Worm (Caenorhabditis elegans) whole organism, mixed stage, embryonic: ENCODE measurements around the gene rsp-3.

Source experiments
- M03D4.4 ChIP-seq: sonication (generic microtip); optimal IDR thresholded peaks from 2 replicates; lab custom pipeline; 2017; ENCODE audit warnings: mild to moderate bottlenecking, missing genetic modification characterization, missing compliant biosample characterization
- bed-3 ChIP-seq: fragments of 200-800 bp; sonication (Bioruptor generic); optimal IDR thresholded peaks from 3 replicates; lab custom pipeline; 2018; ENCODE audit warnings: mild to moderate bottlenecking, missing genetic modification characterization, moderate library complexity, missing compliant biosample characterization
- blmp-1 ChIP-seq: fragments of 150-350 bp; optimal IDR thresholded peaks from 2 replicates; lab custom pipeline; 2014; ENCODE audit warnings: missing biosample characterization, missing genetic modification characterization
- ceh-39 ChIP-seq: fragments of 150-350 bp; optimal IDR thresholded peaks from 2 replicates; lab custom pipeline; 2014; ENCODE audit warnings: missing biosample characterization, missing genetic modification characterization
- ceh-43 ChIP-seq: fragments of 200-800 bp; sonication (Bioruptor generic); optimal IDR thresholded peaks from 2 replicates; lab custom pipeline; 2018; ENCODE audit warnings: mild to moderate bottlenecking, missing genetic modification characterization, moderate library complexity, missing compliant biosample characterization
- ceh-83 ChIP-seq: fragments of 200-800 bp; sonication (Bioruptor generic); optimal IDR thresholded peaks from 2 replicates; lab custom pipeline; 2018; ENCODE audit warnings: mild to moderate bottlenecking, missing genetic modification characterization, missing compliant biosample characterization
- ces-1 ChIP-seq: fragments of 150-350 bp; optimal IDR thresholded peaks from 2 replicates; lab custom pipeline; 2014; ENCODE audit warnings: missing biosample characterization, missing genetic modification reagents, missing genetic modification characterization
- cnd-1 ChIP-seq: fragments of 200-800 bp; sonication (Bioruptor generic); optimal IDR thresholded peaks from 2 replicates; lab custom pipeline; 2018; ENCODE audit warnings: mild to moderate bottlenecking, missing genetic modification characterization, missing compliant biosample characterization
- drap-1 ChIP-seq: fragments of 200-800 bp; sonication (Bioruptor generic); optimal IDR thresholded peaks from 3 replicates; lab custom pipeline; 2018; ENCODE audit warnings: mild to moderate bottlenecking, missing genetic modification characterization, missing compliant biosample characterization
- elt-1 ChIP-seq: sonication (generic microtip); optimal IDR thresholded peaks from 2 replicates; lab custom pipeline; 2017; ENCODE audit warnings: missing genetic modification characterization, mild to moderate bottlenecking, missing compliant biosample characterization, antibody characterized with exemption, moderate library complexity, borderline replicate concordance; ENCODE audit not compliant: insufficient read depth
- elt-3 ChIP-seq: fragments of 150-350 bp; optimal IDR thresholded peaks from 2 replicates; lab custom pipeline; 2014; ENCODE audit warnings: missing biosample characterization, missing genetic modification characterization
- flh-1 ChIP-seq: fragments of 200-800 bp; sonication (Bioruptor generic); optimal IDR thresholded peaks from 2 replicates; lab custom pipeline; 2018; ENCODE audit warnings: mild to moderate bottlenecking, missing genetic modification characterization, moderate library complexity, missing compliant biosample characterization
- ham-2 ChIP-seq: fragments of 200-800 bp; sonication (Bioruptor generic); optimal IDR thresholded peaks from 2 replicates; lab custom pipeline; 2018; ENCODE audit warnings: mild to moderate bottlenecking, missing genetic modification characterization, missing compliant biosample characterization
- hlh-1 ChIP-seq: fragments of 150-350 bp; optimal IDR thresholded peaks from 2 replicates; lab custom pipeline; 2014; ENCODE audit warnings: missing biosample characterization, missing genetic modification reagents, missing genetic modification characterization
- lin-13 ChIP-seq: fragments of 150-350 bp; optimal IDR thresholded peaks from 2 replicates; lab custom pipeline; 2014; ENCODE audit warnings: missing biosample characterization, missing genetic modification characterization
- lin-32 ChIP-seq: fragments of 200-800 bp; sonication (Bioruptor generic); optimal IDR thresholded peaks from 2 replicates; lab custom pipeline; 2018; ENCODE audit warnings: mild to moderate bottlenecking, missing genetic modification characterization, missing compliant biosample characterization
- lsy-2 ChIP-seq: fragments of 150-350 bp; optimal IDR thresholded peaks from 2 replicates; lab custom pipeline; 2014; ENCODE audit warnings: missing biosample characterization, missing genetic modification characterization
- mab-5 ChIP-seq: fragments of 150-350 bp; optimal IDR thresholded peaks from 2 replicates; lab custom pipeline; 2014; ENCODE audit warnings: missing biosample characterization, missing genetic modification characterization
- mep-1 ChIP-seq: fragments of 150-350 bp; optimal IDR thresholded peaks from 2 replicates; lab custom pipeline; 2017; ENCODE audit warnings: missing biosample characterization, missing genetic modification reagents, missing genetic modification characterization, inconsistent platforms
- mls-2 ChIP-seq: sonication (generic microtip); optimal IDR thresholded peaks from 2 replicates; lab custom pipeline; 2016; ENCODE audit warnings: mild to moderate bottlenecking, missing genetic modification characterization, moderate library complexity, missing compliant biosample characterization
- nhr-12 ChIP-seq: fragments of 150-350 bp; optimal IDR thresholded peaks from 2 replicates; lab custom pipeline; 2014; ENCODE audit warnings: missing biosample characterization, missing genetic modification characterization
- nhr-2 ChIP-seq: fragments of 150-350 bp; optimal IDR thresholded peaks from 2 replicates; lab custom pipeline; 2014; ENCODE audit warnings: missing biosample characterization, missing genetic modification characterization
- nhr-237 ChIP-seq: fragments of 150-350 bp; optimal IDR thresholded peaks from 2 replicates; lab custom pipeline; 2014; ENCODE audit warnings: missing biosample characterization, missing genetic modification characterization
- nhr-28 ChIP-seq: fragments of 150-350 bp; optimal IDR thresholded peaks from 2 replicates; lab custom pipeline; 2014; ENCODE audit warnings: missing biosample characterization, missing genetic modification characterization
- nhr-76 ChIP-seq: sonication (generic microtip); optimal IDR thresholded peaks from 2 replicates; lab custom pipeline; 2017; ENCODE audit warnings: missing biosample characterization, missing genetic modification characterization
- pha-4 ChIP-seq: fragments of 150-350 bp; optimal IDR thresholded peaks from 2 replicates; lab custom pipeline; 2018; ENCODE audit warnings: missing biosample characterization, missing genetic modification reagents, missing genetic modification characterization
- sem-2 ChIP-seq: fragments of 200-800 bp; sonication (Bioruptor generic); optimal IDR thresholded peaks from 2 replicates; lab custom pipeline; 2018; ENCODE audit warnings: mild to moderate bottlenecking, missing genetic modification characterization, missing compliant biosample characterization
- snpc-4 ChIP-seq: fragments of 150-350 bp; optimal IDR thresholded peaks from 2 replicates; lab custom pipeline; 2014; ENCODE audit warnings: missing biosample characterization, missing genetic modification characterization
- sptf-1 ChIP-seq: sonication (generic microtip); optimal IDR thresholded peaks from 2 replicates; lab custom pipeline; 2017; ENCODE audit warnings: mild to moderate bottlenecking, missing genetic modification characterization, moderate library complexity, missing compliant biosample characterization
- tbx-8 ChIP-seq: fragments of 200-800 bp; sonication (Bioruptor generic); optimal IDR thresholded peaks from 2 replicates; lab custom pipeline; 2018; ENCODE audit warnings: mild to moderate bottlenecking, missing genetic modification characterization, moderate library complexity, missing compliant biosample characterization
- unc-120 ChIP-seq: sonication (generic microtip); optimal IDR thresholded peaks from 2 replicates; lab custom pipeline; 2017; ENCODE audit warnings: missing genetic modification characterization, missing compliant biosample characterization; ENCODE audit not compliant: poor library complexity, severe bottlenecking
- unc-39 ChIP-seq: fragments of 150-350 bp; optimal IDR thresholded peaks from 2 replicates; lab custom pipeline; 2014; ENCODE audit warnings: missing biosample characterization, missing genetic modification characterization
- unc-62 ChIP-seq: fragments of 150-350 bp; optimal IDR thresholded peaks from 2 replicates; lab custom pipeline; 2014; ENCODE audit warnings: missing biosample characterization, missing genetic modification reagents, missing genetic modification characterization
- zip-8 ChIP-seq: fragments of 150-350 bp; optimal IDR thresholded peaks from 2 replicates; lab custom pipeline; 2014; ENCODE audit warnings: missing biosample characterization, missing genetic modification characterization
- ztf-11 ChIP-seq: fragments of 150-350 bp; optimal IDR thresholded peaks from 2 replicates; lab custom pipeline; 2014; ENCODE audit warnings: missing biosample characterization, missing genetic modification characterization

The rsp-3 gene

DNA sequence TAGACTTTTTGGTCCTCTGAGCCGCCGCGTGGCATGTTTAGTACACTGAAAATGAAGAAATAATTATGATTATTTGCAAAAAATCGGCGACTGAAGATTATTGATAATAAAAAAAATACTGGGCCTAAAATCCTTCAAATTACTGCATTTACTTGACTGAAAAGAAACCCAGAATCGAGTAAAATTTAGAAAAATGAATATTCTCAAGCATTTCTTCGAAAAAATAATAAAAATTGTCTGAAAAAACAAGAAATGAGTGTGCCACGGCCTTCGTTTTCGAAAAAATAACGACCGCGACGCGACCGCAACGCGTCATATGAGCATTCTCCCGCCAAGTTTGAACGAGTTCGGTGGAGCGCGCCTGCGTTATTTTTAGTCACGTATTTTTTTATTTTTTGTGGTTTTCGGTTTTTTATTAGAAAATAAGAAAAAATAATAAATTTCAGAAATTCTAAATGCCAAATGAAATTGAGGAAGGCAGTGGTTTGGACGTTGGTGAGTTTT lies at the start of gene rsp-3, which contains the start of gene spin-4:
TSS of gene rsp-3 (minus strand) at position 51 of the 504 bp plus-strand sequence.
TSS of gene spin-4 (plus strand) at position 447 of the 504 bp plus-strand sequence.
- TF ChIP-seq drap-1 (no peak), lsy-2 (tag; lab: Kevin White, UChicago) (peak; percentile 80), mep-1 (tag; lab: Kevin White, UChicago) (peak; percentile 92), unc-62 (GFP tag; lab: Kevin White, UChicago) (no peak), ceh-39 (tag; lab: Kevin White, UChicago) (peak; percentile 89), nhr-12 (tag; lab: Kevin White, UChicago) (no peak), mls-2 (tag; lab: Kevin White, UChicago) (no peak), nhr-237 (tag; lab: Kevin White, UChicago) (peak; percentile 93), flh-1 (GFP tag; lab: Kevin White, UChicago) (no peak), tbx-8 (GFP tag; lab: Kevin White, UChicago) (no peak), ces-1 (GFP tag; lab: Kevin White, UChicago) (peak; percentile 72), sptf-1 (tag; lab: Kevin White, UChicago) (peak; percentile 31), mab-5 (peak; percentile 73), ztf-11 (tag; lab: Kevin White, UChicago) (no peak), elt-3 (tag; lab: Kevin White, UChicago) (no peak), pha-4 (tag; lab: Kevin White, UChicago) (peak; percentile 48), nhr-76 (tag; lab: Kevin White, UChicago) (no peak), ceh-83 (GFP tag; lab: Kevin White, UChicago) (no peak), M03D4.4 (tag; lab: Kevin White, UChicago) (no peak), unc-39 (tag; lab: Kevin White, UChicago) (no peak), snpc-4 (tag; lab: Kevin White, UChicago) (no peak), ham-2 (GFP tag; lab: Kevin White, UChicago) (no peak), cnd-1 (tag; lab: Kevin White, UChicago) (no peak), lin-32 (GFP tag; lab: Kevin White, UChicago) (no peak), ceh-43 (GFP tag; lab: Kevin White, UChicago) (no peak), hlh-1 (tag; lab: Kevin White, UChicago) (peak; percentile 5), bed-3 (GFP tag; lab: Kevin White, UChicago) (no peak), zip-8 (tag; lab: Kevin White, UChicago) (no peak), nhr-2 (tag; lab: Kevin White, UChicago) (no peak), sem-2 (GFP tag; lab: Kevin White, UChicago) (no peak), lin-13 (peak; percentile 84), unc-120 (no peak), blmp-1 (peak; percentile 32), elt-1 (tag; lab: Kevin White, UChicago) (no peak), nhr-28 (no peak)
- TF ChIP-seq, all 35 proteins: peak for 11

DNA sequence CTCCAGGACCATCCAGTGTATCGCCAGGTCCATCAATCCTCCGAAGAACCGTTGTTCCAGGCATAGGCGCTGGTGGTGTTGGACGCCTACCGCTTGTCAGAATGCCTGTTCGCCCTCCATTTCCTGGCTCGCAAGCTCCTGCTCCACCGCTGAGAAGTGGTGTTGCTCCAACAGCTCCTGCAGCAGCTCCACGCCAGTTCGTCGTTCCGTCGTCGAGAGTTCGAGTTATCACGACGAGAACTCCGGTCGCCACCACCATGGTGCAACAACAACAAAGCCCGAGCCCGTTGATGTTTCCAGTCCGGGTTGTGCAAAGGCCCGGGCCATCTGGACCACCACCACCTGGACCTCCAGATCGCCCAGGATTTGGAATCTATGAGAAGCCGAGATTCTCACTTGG lies 40.4 kb upstream of the rsp-3 start:
- TF ChIP-seq lin-32 (GFP tag; lab: Kevin White, UChicago) (no peak), ceh-43 (GFP tag; lab: Kevin White, UChicago) (no peak), ceh-83 (GFP tag; lab: Kevin White, UChicago) (no peak), mep-1 (tag; lab: Kevin White, UChicago) (no peak), cnd-1 (tag; lab: Kevin White, UChicago) (no peak), nhr-76 (tag; lab: Kevin White, UChicago) (no peak), blmp-1 (no peak), nhr-2 (tag; lab: Kevin White, UChicago) (no peak), nhr-237 (tag; lab: Kevin White, UChicago) (no peak), zip-8 (tag; lab: Kevin White, UChicago) (no peak), ceh-39 (tag; lab: Kevin White, UChicago) (no peak), bed-3 (GFP tag; lab: Kevin White, UChicago) (no peak), unc-120 (no peak), sptf-1 (tag; lab: Kevin White, UChicago) (no peak)

DNA sequence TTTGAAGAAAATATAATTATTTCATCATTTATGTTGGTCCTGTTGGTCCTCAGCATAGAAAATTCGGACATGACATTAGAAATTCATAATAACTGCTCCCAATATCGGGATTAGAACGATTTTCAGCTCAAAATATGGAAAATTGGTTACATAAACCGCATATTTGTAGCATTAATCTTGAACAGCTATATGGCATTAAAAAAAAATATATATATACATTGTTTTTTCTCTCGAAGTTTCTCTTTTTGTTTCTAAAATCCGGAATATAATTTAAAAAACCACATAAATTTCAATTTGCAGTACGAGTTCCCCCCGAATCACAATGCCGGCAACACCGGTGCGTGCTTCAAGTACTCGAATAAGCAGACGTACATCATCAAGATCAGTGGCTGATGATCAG lies 26.5 kb upstream of the rsp-3 start, which contains the start of gene ssl-1:
TSS of gene ssl-1 (plus strand) at position 301 of the 400 bp plus-strand sequence.
- TF ChIP-seq lin-13: no peak
- no peak for TF ChIP-seq cnd-1 (tag; lab: Kevin White, UChicago)
- no peak for TF ChIP-seq zip-8 (tag; lab: Kevin White, UChicago)
- TF ChIP-seq drap-1: no peak
- no peak for TF ChIP-seq nhr-237 (tag; lab: Kevin White, UChicago)
- no peak for TF ChIP-seq M03D4.4 (tag; lab: Kevin White, UChicago)
- no peak for TF ChIP-seq mls-2 (tag; lab: Kevin White, UChicago)
- no peak for TF ChIP-seq flh-1 (GFP tag; lab: Kevin White, UChicago)
- no peak for TF ChIP-seq ceh-83 (GFP tag; lab: Kevin White, UChicago)
- TF ChIP-seq nhr-2 (tag; lab: Kevin White, UChicago): no peak
- TF ChIP-seq hlh-1 (tag; lab: Kevin White, UChicago): no peak
- no peak for TF ChIP-seq unc-120
- TF ChIP-seq ceh-39 (tag; lab: Kevin White, UChicago): no peak
